Worm (Caenorhabditis elegans) whole organism, L4/young adult: ENCODE data around the gene C06A8.8.

Experiments used
- W03F9.2 ChIP-seq: fragments of 150-350 bp; optimal IDR thresholded peaks from 2 replicates; lab custom pipeline; 2014; ENCODE audit warnings: missing biosample characterization, missing genetic modification characterization
- dao-5 ChIP-seq: sonication (generic microtip); optimal IDR thresholded peaks from 2 replicates; lab custom pipeline; 2016; ENCODE audit warnings: missing genotype, missing genetic modification characterization, moderate library complexity, missing compliant biosample characterization

DNA sequence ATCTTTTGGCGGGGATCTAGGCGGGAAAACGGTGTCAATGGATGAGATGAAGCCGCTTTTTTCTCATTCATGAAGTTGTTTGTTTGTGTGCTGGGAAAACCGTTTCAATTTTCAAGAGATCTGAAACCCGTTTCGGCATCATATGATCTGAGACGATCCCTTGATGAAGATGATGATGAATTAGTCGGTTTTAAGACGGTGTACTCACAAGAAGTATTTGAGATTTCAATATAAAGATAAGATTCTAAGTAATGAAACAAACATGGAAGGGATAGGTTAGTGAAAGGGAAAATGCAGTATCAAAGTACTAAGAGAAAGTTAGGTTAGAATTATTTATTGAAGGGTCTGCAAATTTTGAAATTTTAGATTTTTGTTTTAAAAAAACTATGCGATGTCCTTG is 36.3 kb upstream of the C06A8.8 start:
- TF ChIP-seq dao-5 (tag; lab: Kevin White, UChicago), result no peak
- no peak for TF ChIP-seq W03F9.2 (tag; lab: Kevin White, UChicago)
